Worm (Caenorhabditis elegans) whole organism, L3 larva: ENCODE results near the gene F58G1.3.

ENCODE experiments used
- R02D3.7 ChIP-seq: fragments of 150-350 bp; optimal IDR thresholded peaks from 2 replicates; lab custom pipeline; 2014; ENCODE audit warnings: missing biosample characterization, missing genetic modification characterization
- ama-1 ChIP-seq: fragments of 150-350 bp; optimal IDR thresholded peaks from 2 replicates; lab custom pipeline; 2018
- ceh-28 ChIP-seq: fragments of 150-350 bp; optimal IDR thresholded peaks from 2 replicates; lab custom pipeline; 2014; ENCODE audit warnings: missing biosample characterization, missing genetic modification reagents, missing genetic modification characterization
- ceh-82 ChIP-seq: fragments of 150-350 bp; optimal IDR thresholded peaks from 2 replicates; lab custom pipeline; 2014; ENCODE audit warnings: missing biosample characterization, missing genetic modification characterization
- daf-12 ChIP-seq: fragments of 150-350 bp; optimal IDR thresholded peaks from 2 replicates; lab custom pipeline; 2014; ENCODE audit warnings: missing biosample characterization, missing genetic modification reagents, missing genetic modification characterization
- elt-3 ChIP-seq, 3 experiments: fragments of 150-350 bp in 1 of 3; sonication (generic microtip) in 2 of 3; optimal IDR thresholded peaks; 2 replicates in 2 of 3; 4 replicates in 1 of 3; lab custom pipeline; 2014 to 2017; ENCODE audit warnings: missing biosample characterization in 3 of 3, missing genetic modification characterization in 3 of 3
- nfya-1 ChIP-seq: sonication (generic microtip); optimal IDR thresholded peaks from 2 replicates; lab custom pipeline; 2017; ENCODE audit warnings: missing genetic modification characterization, mild to moderate bottlenecking, missing compliant biosample characterization, antibody characterized with exemption, moderate library complexity; ENCODE audit not compliant: insufficient read depth
- nhr-11 ChIP-seq: fragments of 150-350 bp; optimal IDR thresholded peaks from 2 replicates; lab custom pipeline; 2014; ENCODE audit warnings: missing biosample characterization, missing genetic modification characterization
- nhr-12 ChIP-seq: fragments of 150-350 bp; optimal IDR thresholded peaks from 2 replicates; lab custom pipeline; 2014; ENCODE audit warnings: missing biosample characterization, missing genetic modification characterization
- pha-4 ChIP-seq: fragments of 150-350 bp; optimal IDR thresholded peaks from 2 replicates; lab custom pipeline; 2014; ENCODE audit warnings: missing biosample characterization, missing genetic modification reagents, missing genetic modification characterization
- snpc-4 ChIP-seq: fragments of 150-350 bp; optimal IDR thresholded peaks from 2 replicates; lab custom pipeline; 2014; ENCODE audit warnings: missing biosample characterization, missing genetic modification characterization
- tbx-2 ChIP-seq: sonication (generic microtip); optimal IDR thresholded peaks from 2 replicates; lab custom pipeline; 2016; ENCODE audit warnings: mild to moderate bottlenecking, missing genetic modification characterization, missing compliant biosample characterization
- unc-62 ChIP-seq: fragments of 150-350 bp; sonication (generic microtip); optimal IDR thresholded peaks from 4 replicates; lab custom pipeline; 2014; ENCODE audit warnings: missing biosample characterization, missing genetic modification reagents, missing genetic modification characterization
- ztf-11 ChIP-seq: fragments of 150-350 bp; optimal IDR thresholded peaks from 2 replicates; lab custom pipeline; 2014; ENCODE audit warnings: missing biosample characterization, missing genetic modification characterization

DNA sequence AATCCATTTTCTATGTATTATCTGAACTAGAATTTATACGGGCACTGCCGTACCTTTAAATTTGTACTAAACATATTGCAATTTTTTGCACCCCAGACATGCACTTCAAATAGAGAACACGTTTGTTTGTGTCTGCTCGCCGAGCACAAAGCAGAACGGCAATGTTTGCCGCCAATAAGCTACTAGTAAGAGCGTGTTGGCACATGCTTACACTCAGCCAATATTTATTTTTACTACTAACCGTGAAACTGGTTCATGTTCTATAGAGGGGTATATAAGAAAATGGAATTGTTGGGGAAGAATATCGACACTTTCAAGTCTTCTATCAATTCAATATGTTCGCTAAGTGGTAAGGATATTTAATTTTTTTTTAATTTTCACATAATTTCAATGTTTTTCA is 21.1 kb downstream of the F58G1.3 start, which contains the start of gene nspb-11:
- no peak for TF ChIP-seq ama-1 (lab: Kevin White, UChicago)
- TF ChIP-seq daf-12 (tag; lab: Kevin White, UChicago) = no peak
- TF ChIP-seq nhr-11 = no peak
- TF ChIP-seq nhr-12 (tag; lab: Kevin White, UChicago) = no peak
- no peak for TF ChIP-seq pha-4
- no peak for TF ChIP-seq tbx-2 (tag; lab: Kevin White, UChicago)
- no peak for TF ChIP-seq ztf-11
- TF ChIP-seq unc-62 (GFP tag; lab: Kevin White, UChicago) = no peak
- no peak for TF ChIP-seq snpc-4 (tag; lab: Kevin White, UChicago)
- no peak for TF ChIP-seq R02D3.7
- TF ChIP-seq ceh-28 (tag; lab: Kevin White, UChicago) = no peak
- no peak for TF ChIP-seq elt-3 (tag; optimal IDR thresholded peaks at IDR 0.05; lab: Kevin White, UChicago)
- TF ChIP-seq ceh-82 = no peak
- no peak for TF ChIP-seq nfya-1 (tag; lab: Kevin White, UChicago)
